Fruit fly (Drosophila melanogaster) whole organism, embryonic: ENCODE results near the gene frj.

Experiments used
- Antp ChIP-seq: fragments of 200-800 bp; sonication (Bioruptor generic); optimal IDR thresholded peaks from 3 replicates; lab custom pipeline; 2016; ENCODE audit warnings: missing biosample characterization, missing genetic modification characterization
- C15 ChIP-seq: fragments of 200-800 bp; sonication (Bioruptor generic); IDR thresholded peaks from 3 replicates; pipeline ENCODE4 v1.3.6; 2022; ENCODE audit warnings: missing biosample characterization, missing genetic modification characterization
- CG10979 ChIP-seq: fragments of 200-800 bp; sonication (Bioruptor generic); optimal IDR thresholded peaks from 2 replicates; lab custom pipeline; 2018; ENCODE audit warnings: missing biosample characterization, mild to moderate bottlenecking, missing genetic modification characterization, moderate library complexity
- CG11247 ChIP-seq: fragments of 200-800 bp; sonication (Bioruptor generic); IDR thresholded peaks from 2 replicates; pipeline ENCODE4 v1.3.6; 2022; ENCODE audit warnings: missing biosample characterization, missing genetic modification characterization
- CG12219 ChIP-seq: fragments of 200-800 bp; sonication (Bioruptor generic); optimal IDR thresholded peaks from 3 replicates; lab custom pipeline; 2018; ENCODE audit warnings: missing biosample characterization, mild to moderate bottlenecking, missing genetic modification characterization
- CG12236 ChIP-seq: fragments of 200-800 bp; sonication (Bioruptor generic); optimal IDR thresholded peaks from 2 replicates; lab custom pipeline; 2016; ENCODE audit warnings: missing biosample characterization, missing genetic modification characterization
- CG14441 ChIP-seq: fragments of 200-800 bp; sonication (Bioruptor generic); IDR thresholded peaks from 2 replicates; pipeline ENCODE4 v1.3.6; 2022; ENCODE audit warnings: missing biosample characterization, missing genetic modification characterization
- CG14965 ChIP-seq: fragments of 200-800 bp; sonication (Bioruptor generic); optimal IDR thresholded peaks from 2 replicates; lab custom pipeline; 2016; ENCODE audit warnings: missing biosample characterization, missing genetic modification characterization, borderline replicate concordance
- CG15269 ChIP-seq: fragments of 200-800 bp; sonication (Bioruptor generic); optimal IDR thresholded peaks from 2 replicates; lab custom pipeline; 2018; ENCODE audit warnings: missing biosample characterization, mild to moderate bottlenecking, missing genetic modification characterization, moderate library complexity
- CG18599 ChIP-seq: fragments of 200-800 bp; sonication (Bioruptor generic); optimal IDR thresholded peaks from 3 replicates; lab custom pipeline; 2017; ENCODE audit warnings: missing biosample characterization, missing genetic modification characterization, mild to moderate bottlenecking, moderate library complexity, missing genetic modification reagents
- CG2678 ChIP-seq: fragments of 200-800 bp; sonication (Bioruptor generic); optimal IDR thresholded peaks from 3 replicates; lab custom pipeline; 2019; ENCODE audit warnings: missing biosample characterization, mild to moderate bottlenecking, missing genetic modification characterization, moderate library complexity
- CG30403 ChIP-seq: fragments of 200-800 bp; sonication (Bioruptor generic); optimal IDR thresholded peaks from 3 replicates; lab custom pipeline; 2016; ENCODE audit warnings: missing biosample characterization, missing genetic modification characterization
- CG32767 ChIP-seq: fragments of 200-800 bp; sonication (Bioruptor generic); IDR thresholded peaks from 2 replicates; pipeline ENCODE4 v1.3.6; 2022; ENCODE audit warnings: missing biosample characterization, missing genetic modification characterization
- CG3281 ChIP-seq: fragments of 200-800 bp; sonication (Bioruptor generic); optimal IDR thresholded peaks from 3 replicates; lab custom pipeline; 2017; ENCODE audit warnings: missing biosample characterization, mild to moderate bottlenecking, missing genetic modification characterization
- CG34376 ChIP-seq: fragments of 200-800 bp; sonication (Bioruptor generic); optimal IDR thresholded peaks from 2 replicates; lab custom pipeline; 2018; ENCODE audit warnings: missing biosample characterization, mild to moderate bottlenecking, missing genetic modification characterization
- CG34422 ChIP-seq: fragments of 200-800 bp; sonication (Bioruptor generic); IDR thresholded peaks from 3 replicates; pipeline ENCODE4 v1.3.6; 2022; ENCODE audit warnings: missing biosample characterization, missing genetic modification characterization
- CG3995 ChIP-seq: fragments of 200-800 bp; sonication (Bioruptor generic); optimal IDR thresholded peaks from 3 replicates; lab custom pipeline; 2016; ENCODE audit warnings: missing biosample characterization, missing genetic modification characterization
- CG4360 ChIP-seq: fragments of 200-800 bp; sonication (Bioruptor generic); IDR thresholded peaks from 2 replicates; pipeline ENCODE4 v1.3.6; 2022; ENCODE audit warnings: missing biosample characterization, missing genetic modification characterization
- CG7271 ChIP-seq: fragments of 200-800 bp; sonication (Bioruptor generic); optimal IDR thresholded peaks from 2 replicates; lab custom pipeline; 2018; ENCODE audit warnings: missing biosample characterization, mild to moderate bottlenecking, missing genetic modification characterization, moderate library complexity
- CG9609 ChIP-seq: fragments of 200-800 bp; sonication (Bioruptor generic); optimal IDR thresholded peaks from 3 replicates; lab custom pipeline; 2016; ENCODE audit warnings: missing biosample characterization, missing genetic modification characterization
- Dbx ChIP-seq: fragments of 200-800 bp; sonication (Bioruptor generic); IDR thresholded peaks from 3 replicates; pipeline ENCODE4 v1.3.6; 2022; ENCODE audit warnings: missing biosample characterization, missing genetic modification characterization
- Dp ChIP-seq: fragments of 200-800 bp; sonication (Bioruptor generic); optimal IDR thresholded peaks from 2 replicates; lab custom pipeline; 2018; ENCODE audit warnings: missing biosample characterization, mild to moderate bottlenecking, missing genetic modification characterization, moderate library complexity
- Dref ChIP-seq: fragments of 200-800 bp; sonication (Bioruptor generic); IDR thresholded peaks from 2 replicates; pipeline ENCODE4 v1.3.6; 2022; ENCODE audit warnings: missing biosample characterization, missing genetic modification characterization
- Elba2 ChIP-seq: fragments of 200-800 bp; sonication (Bioruptor generic); optimal IDR thresholded peaks from 3 replicates; lab custom pipeline; 2016; ENCODE audit warnings: missing biosample characterization, missing genetic modification characterization
- H2.0 ChIP-seq: fragments of 200-800 bp; sonication (Bioruptor generic); IDR thresholded peaks from 2 replicates; pipeline ENCODE4 v1.3.6; 2022; ENCODE audit warnings: missing biosample characterization, missing genetic modification characterization
- HLHmδ ChIP-seq: fragments of 200-800 bp; sonication (Bioruptor generic); optimal IDR thresholded peaks from 2 replicates; lab custom pipeline; 2018; ENCODE audit warnings: missing biosample characterization, mild to moderate bottlenecking, missing genetic modification characterization, moderate library complexity
- Hmr ChIP-seq: fragments of 200-800 bp; sonication (Bioruptor generic); optimal IDR thresholded peaks from 3 replicates; lab custom pipeline; 2017; ENCODE audit warnings: mild to moderate bottlenecking, missing biosample characterization, missing genetic modification reagents, missing genetic modification characterization
- MTF-1 ChIP-seq: fragments of 200-800 bp; sonication (Bioruptor generic); optimal IDR thresholded peaks from 2 replicates; lab custom pipeline; 2018; ENCODE audit warnings: missing biosample characterization, mild to moderate bottlenecking, missing genetic modification characterization, borderline replicate concordance
- NK7.1 ChIP-seq: fragments of 200-800 bp; sonication (Bioruptor generic); optimal IDR thresholded peaks from 3 replicates; lab custom pipeline; 2016; ENCODE audit warnings: missing biosample characterization, missing genetic modification characterization
- NfI ChIP-seq: fragments of 200-800 bp; sonication (Bioruptor generic); optimal IDR thresholded peaks from 3 replicates; lab custom pipeline; 2018; ENCODE audit warnings: missing biosample characterization, mild to moderate bottlenecking, missing genetic modification characterization, moderate library complexity
- Sox100B ChIP-seq: fragments of 200-800 bp; sonication (Bioruptor generic); optimal IDR thresholded peaks from 3 replicates; lab custom pipeline; 2018; ENCODE audit warnings: missing biosample characterization, mild to moderate bottlenecking, missing genetic modification characterization
- Sry-β ChIP-seq: fragments of 200-800 bp; sonication (Bioruptor generic); optimal IDR thresholded peaks from 2 replicates; lab custom pipeline; 2018; ENCODE audit warnings: missing biosample characterization, mild to moderate bottlenecking, missing genetic modification characterization, moderate library complexity
- Ssrp ChIP-seq: fragments of 200-800 bp; sonication (Bioruptor generic); optimal IDR thresholded peaks from 2 replicates; lab custom pipeline; 2018; ENCODE audit warnings: missing biosample characterization, mild to moderate bottlenecking, missing genetic modification characterization, moderate library complexity
- ac ChIP-seq: fragments of 200-800 bp; sonication (Bioruptor generic); optimal IDR thresholded peaks from 3 replicates; lab custom pipeline; 2017; ENCODE audit warnings: missing biosample characterization, mild to moderate bottlenecking, missing genetic modification characterization
- al ChIP-seq: fragments of 200-800 bp; sonication (Bioruptor generic); IDR thresholded peaks from 2 replicates; pipeline ENCODE4 v1.3.6; 2022; ENCODE audit warnings: missing biosample characterization, missing genetic modification characterization
- chm ChIP-seq: fragments of 200-800 bp; sonication (Bioruptor generic); IDR thresholded peaks from 2 replicates; pipeline ENCODE4 v1.3.6; 2022; ENCODE audit warnings: missing biosample characterization, missing genetic modification characterization
- ci ChIP-seq: fragments of 200-800 bp; sonication (Bioruptor generic); IDR thresholded peaks from 3 replicates; pipeline ENCODE4 v1.3.6; 2022; ENCODE audit warnings: missing biosample characterization, missing genetic modification characterization
- dmrt11E ChIP-seq: fragments of 200-800 bp; sonication (Bioruptor generic); optimal IDR thresholded peaks from 3 replicates; lab custom pipeline; 2018; ENCODE audit warnings: missing biosample characterization, mild to moderate bottlenecking, missing genetic modification characterization, moderate library complexity
- dmrt99B ChIP-seq: fragments of 200-800 bp; sonication (Bioruptor generic); optimal IDR thresholded peaks from 2 replicates; lab custom pipeline; 2018; ENCODE audit warnings: missing biosample characterization, mild to moderate bottlenecking, missing genetic modification characterization, moderate library complexity
- grau ChIP-seq: fragments of 200-800 bp; optimal IDR thresholded peaks from 3 replicates; lab custom pipeline; 2019; ENCODE audit warnings: missing biosample characterization, mild to moderate bottlenecking, missing genetic modification characterization, moderate library complexity
- hbn ChIP-seq: fragments of 200-800 bp; sonication (Bioruptor generic); IDR thresholded peaks from 2 replicates; pipeline ENCODE4 v1.3.6; 2022; ENCODE audit warnings: missing biosample characterization, missing genetic modification characterization; ENCODE audit not compliant: partially characterized antibody
- kah ChIP-seq: fragments of 200-800 bp; sonication (Bioruptor generic); optimal IDR thresholded peaks from 2 replicates; lab custom pipeline; 2018; ENCODE audit warnings: missing biosample characterization, mild to moderate bottlenecking, missing genetic modification characterization
- odd ChIP-seq: fragments of 200-800 bp; sonication (Bioruptor generic); optimal IDR thresholded peaks from 2 replicates; lab custom pipeline; 2017; ENCODE audit warnings: missing biosample characterization, mild to moderate bottlenecking, missing genetic modification characterization
- sens ChIP-seq: fragments of 200-800 bp; sonication (Bioruptor generic); peaks from one replicate; lab custom pipeline; 2016; ENCODE audit warnings: missing biosample characterization, missing genetic modification characterization
- sens-2 ChIP-seq: fragments of 200-800 bp; sonication (Bioruptor generic); IDR thresholded peaks from 2 replicates; pipeline ENCODE4 v1.3.6; 2022; ENCODE audit warnings: missing biosample characterization, missing genetic modification characterization
- seq ChIP-seq: fragments of 200-800 bp; sonication (Bioruptor generic); IDR thresholded peaks from 2 replicates; pipeline ENCODE4 v1.3.6; 2022; ENCODE audit warnings: missing biosample characterization, missing genetic modification characterization
- stc ChIP-seq: fragments of 200-800 bp; sonication (Bioruptor generic); IDR thresholded peaks from 2 replicates; pipeline ENCODE4 v1.3.6; 2022; ENCODE audit warnings: missing biosample characterization, missing genetic modification characterization
- tio ChIP-seq: fragments of 200-800 bp; sonication (Bioruptor generic); optimal IDR thresholded peaks from 2 replicates; lab custom pipeline; 2017; ENCODE audit warnings: missing biosample characterization, missing genetic modification characterization, inconsistent platforms
- toy ChIP-seq: fragments of 200-800 bp; sonication (Bioruptor generic); IDR thresholded peaks from 2 replicates; pipeline ENCODE4 v1.3.6; 2022; ENCODE audit warnings: missing biosample characterization, missing genetic modification characterization
- unpg ChIP-seq: fragments of 200-800 bp; sonication (Bioruptor generic); optimal IDR thresholded peaks from 3 replicates; lab custom pipeline; 2018; ENCODE audit warnings: missing biosample characterization, mild to moderate bottlenecking, missing genetic modification characterization, moderate library complexity
- vvl ChIP-seq: fragments of 200-800 bp; sonication (Bioruptor generic); IDR thresholded peaks from 2 replicates; pipeline ENCODE4 v1.3.6; 2022; ENCODE audit warnings: missing biosample characterization, missing genetic modification characterization

frj gene

dm6 chr2L:6465497-6465896 lies 9.6 kb downstream of the frj start, which contains the start of gene Rchy1 (continued):
- no peak for TF ChIP-seq CG10979 (tag; lab: Kevin White, UChicago)
- TF ChIP-seq dmrt11E = no peak
- TF ChIP-seq tio (GFP tag; lab: Kevin White, UChicago) = no peak
- TF ChIP-seq odd = peak; percentile 50
- peak; percentile 54 for TF ChIP-seq NfI (GFP tag; lab: Kevin White, UChicago)
- TF ChIP-seq sens-2 (GFP tag; lab: Robert Waterston, UW) = 0 out of 2 replicates have a peak, but pooled peaks have one; percentile 17
- TF ChIP-seq Ssrp (tag; lab: Kevin White, UChicago) = no peak
- TF ChIP-seq CG14441 (GFP tag; lab: Robert Waterston, UW) = 0 out of 2 replicates have a peak, but pooled peaks have one; percentile 6
- TF ChIP-seq CG14965 = no peak
- peak; percentile 36; the same call in 2 of the 3 replicates for TF ChIP-seq Dbx (GFP tag; lab: Robert Waterston, UW)
- no peak for TF ChIP-seq dmrt99B (tag; lab: Kevin White, UChicago)
- TF ChIP-seq unpg = peak; percentile 1
- peak; percentile 9 for TF ChIP-seq CG18599 (GFP tag; lab: Kevin White, UChicago)
- TF ChIP-seq al (GFP tag; lab: Robert Waterston, UW) = no peak
- TF ChIP-seq Sox100B (GFP tag; lab: Kevin White, UChicago) = no peak
- TF ChIP-seq CG7271 (tag; lab: Kevin White, UChicago) = no peak
- peak; percentile 61; the same call in 1 of the 2 replicates for TF ChIP-seq stc
- TF ChIP-seq CG12236 = no peak
- TF ChIP-seq CG2678 (tag; lab: Kevin White, UChicago) = peak; percentile 22
- peak; percentile 46 for TF ChIP-seq Hmr
- TF ChIP-seq hbn = no peak
- no peak for TF ChIP-seq sens (GFP tag; lab: Kevin White, UChicago)
- peak; percentile 33 for TF ChIP-seq CG15269 (tag; lab: Kevin White, UChicago)
- TF ChIP-seq seq = peak; percentile 17; the same call in 1 of the 2 replicates
- peak; percentile 13; the same call in 1 of the 2 replicates for TF ChIP-seq CG32767 (GFP tag; lab: Robert Waterston, UW)
- TF ChIP-seq kah (GFP tag; lab: Kevin White, UChicago) = peak; percentile 98
- TF ChIP-seq HLHmδ (GFP tag; lab: Kevin White, UChicago) = no peak
- TF ChIP-seq H2.0 (GFP tag; lab: Robert Waterston, UW) = no peak
- no peak for TF ChIP-seq CG9609 (GFP tag; lab: Kevin White, UChicago)
- peak; percentile 32 for TF ChIP-seq MTF-1 (GFP tag; lab: Kevin White, UChicago)
- peak; percentile 21; the same call in 1 of the 3 replicates for TF ChIP-seq CG34422
- TF ChIP-seq C15 (GFP tag; lab: Robert Waterston, UW) = no peak
- no peak for TF ChIP-seq Sry-β (GFP tag; lab: Kevin White, UChicago)
- no peak for TF ChIP-seq ac (GFP tag; lab: Kevin White, UChicago)
- no peak for TF ChIP-seq Elba2
- TF ChIP-seq Dref (GFP tag; lab: Robert Waterston, UW) = no peak
- peak; percentile 82 for TF ChIP-seq CG34376
- TF ChIP-seq CG3281 (GFP tag; lab: Kevin White, UChicago) = peak; percentile 42
- peak; percentile 36 for TF ChIP-seq CG12219 (GFP tag; lab: Kevin White, UChicago)
- no peak for TF ChIP-seq toy
- peak; percentile 13 for TF ChIP-seq Dp (GFP tag; lab: Kevin White, UChicago)
- TF ChIP-seq CG11247 (GFP tag; lab: Robert Waterston, UW) = peak; percentile 8; the same call in 1 of the 2 replicates
- TF ChIP-seq chm (GFP tag; lab: Robert Waterston, UW) = peak; percentile 77; the same call in 1 of the 2 replicates
- no peak for TF ChIP-seq CG3995 (GFP tag; lab: Kevin White, UChicago)
- TF ChIP-seq CG4360 (GFP tag; lab: Robert Waterston, UW) = no peak
- TF ChIP-seq ci (GFP tag; lab: Robert Waterston, UW) = peak; percentile 68; the same call in 2 of the 3 replicates
- TF ChIP-seq NK7.1 (GFP tag; lab: Kevin White, UChicago) = no peak
- TF ChIP-seq grau (tag; lab: Kevin White, UChicago) = peak; percentile 14
- no peak for TF ChIP-seq Antp (GFP tag; lab: Kevin White, UChicago)
- TF ChIP-seq vvl (GFP tag; lab: Robert Waterston, UW) = peak; percentile 56; the same call in 1 of the 2 replicates
- no peak for TF ChIP-seq CG30403 (GFP tag; lab: Kevin White, UChicago)
